Worm (Caenorhabditis elegans) whole organism, L1 larva: ENCODE measurements around the gene str-227.

Experiments used
- C16A3.4 ChIP-seq: fragments of 150-350 bp; optimal IDR thresholded peaks from 2 replicates; lab custom pipeline; 2014; ENCODE audit warnings: missing biosample characterization, missing genetic modification characterization
- Y116A8C.19 ChIP-seq: sonication (generic microtip); optimal IDR thresholded peaks from 2 replicates; lab custom pipeline; 2016; ENCODE audit warnings: missing compliant biosample characterization, missing genetic modification characterization, borderline replicate concordance
- aly-2 ChIP-seq: fragments of 150-350 bp; optimal IDR thresholded peaks from 2 replicates; lab custom pipeline; 2014; ENCODE audit warnings: missing biosample characterization, missing genetic modification characterization
- ama-1 ChIP-seq: fragments of 150-350 bp; optimal IDR thresholded peaks from 2 replicates; lab custom pipeline; 2014
- blmp-1 ChIP-seq: fragments of 150-350 bp; optimal IDR thresholded peaks from 2 replicates; lab custom pipeline; 2014; ENCODE audit warnings: missing biosample characterization, missing genetic modification characterization
- ceh-82 ChIP-seq, 3 experiments: fragments of 150-350 bp in 1 of 3; sonication (generic microtip) in 2 of 3; optimal IDR thresholded peaks; 2 replicates each; lab custom pipeline; 2014 to 2017; ENCODE audit warnings: missing biosample characterization in 3 of 3, missing genetic modification characterization in 3 of 3
- ceh-90 ChIP-seq: sonication (generic microtip); optimal IDR thresholded peaks from 2 replicates; lab custom pipeline; 2016; ENCODE audit warnings: missing genetic modification characterization, missing compliant biosample characterization
- dsc-1 ChIP-seq: sonication (generic microtip); optimal IDR thresholded peaks from 2 replicates; lab custom pipeline; 2016; ENCODE audit warnings: mild to moderate bottlenecking, missing genetic modification characterization, missing compliant biosample characterization
- efl-1 ChIP-seq, 4 experiments: fragments of 150-350 bp; optimal IDR thresholded peaks in 3 of 4; peaks in 1 of 4; 1 replicate in 1 of 4; 2 replicates in 3 of 4; lab custom pipeline; 2014; ENCODE audit warnings: missing biosample characterization in 2 of 4, missing genetic modification characterization in 2 of 4, missing genetic modification reagents in 2 of 4
- efl-3 ChIP-seq: fragments of 200-800 bp; sonication (Bioruptor generic); optimal IDR thresholded peaks from 2 replicates; lab custom pipeline; 2018; ENCODE audit warnings: mild to moderate bottlenecking, missing genetic modification characterization, missing compliant biosample characterization
- egl-13 ChIP-seq: sonication (generic microtip); optimal IDR thresholded peaks from 2 replicates; lab custom pipeline; 2016; ENCODE audit warnings: missing genotype, missing genetic modification reagents, missing genetic modification characterization, missing compliant biosample characterization
- egl-27 ChIP-seq, 2 experiments: fragments of 150-350 bp in 1 of 2; sonication (generic microtip); optimal IDR thresholded peaks; 3 replicates each; lab custom pipeline; 2017 to 2018; ENCODE audit warnings: missing biosample characterization in 2 of 2, missing genetic modification characterization in 2 of 2, missing genetic modification reagents in 2 of 2
- elt-2 ChIP-seq: sonication (generic microtip); optimal IDR thresholded peaks from 2 replicates; lab custom pipeline; 2016; ENCODE audit warnings: missing genetic modification characterization, mild to moderate bottlenecking, inconsistent platforms, missing compliant biosample characterization, missing genetic modification reagents
- fkh-4 ChIP-seq: sonication (generic microtip); optimal IDR thresholded peaks from 2 replicates; lab custom pipeline; 2016; ENCODE audit warnings: missing compliant biosample characterization, missing genetic modification characterization, borderline replicate concordance
- fkh-8 ChIP-seq: sonication (generic microtip); optimal IDR thresholded peaks from 2 replicates; lab custom pipeline; 2016; ENCODE audit warnings: mild to moderate bottlenecking, missing genetic modification characterization, missing compliant biosample characterization
- irx-1 ChIP-seq: sonication (generic microtip); optimal IDR thresholded peaks from 2 replicates; lab custom pipeline; 2016; ENCODE audit warnings: missing genetic modification characterization, missing compliant biosample characterization
- isw-1 ChIP-seq: fragments of 200-800 bp; sonication (Bioruptor generic); IDR thresholded peaks from 2 replicates; pipeline ENCODE4 v1.3.6; 2022; ENCODE audit warnings: missing genetic modification characterization, missing compliant biosample characterization
- jun-1 ChIP-seq: fragments of 150-350 bp; optimal IDR thresholded peaks from 2 replicates; lab custom pipeline; 2014; ENCODE audit warnings: missing biosample characterization, missing genetic modification reagents, missing genetic modification characterization
- lin-14 ChIP-seq: fragments of 200-800 bp; sonication (Bioruptor generic); optimal IDR thresholded peaks from 2 replicates; lab custom pipeline; 2018; ENCODE audit warnings: mild to moderate bottlenecking, missing genetic modification characterization, moderate library complexity, missing compliant biosample characterization
- lin-35 ChIP-seq, 2 experiments: fragments of 150-350 bp; optimal IDR thresholded peaks; 2 replicates each; lab custom pipeline; 2014; ENCODE audit warnings: missing biosample characterization in 2 of 2, missing genetic modification characterization in 2 of 2, missing genetic modification reagents in 2 of 2
- lir-3 ChIP-seq: sonication (generic microtip); optimal IDR thresholded peaks from 2 replicates; lab custom pipeline; 2016; ENCODE audit warnings: mild to moderate bottlenecking, missing genetic modification characterization, moderate library complexity, missing compliant biosample characterization; ENCODE audit not compliant: poor library complexity
- mab-9 ChIP-seq: fragments of 200-800 bp; sonication (Bioruptor generic); IDR thresholded peaks from 2 replicates; pipeline ENCODE4 v1.3.6; 2022; ENCODE audit warnings: missing genetic modification reagents, missing genetic modification characterization, missing compliant biosample characterization
- mdl-1 ChIP-seq, 2 experiments: fragments of 150-350 bp; optimal IDR thresholded peaks; 2 replicates each; lab custom pipeline; 2014 to 2017; ENCODE audit warnings: missing biosample characterization in 2 of 2, missing genetic modification characterization in 2 of 2, inconsistent platforms in 1 of 2
- mef-2 ChIP-seq: fragments of 150-350 bp; optimal IDR thresholded peaks from 2 replicates; lab custom pipeline; 2014; ENCODE audit warnings: missing biosample characterization, missing genetic modification characterization
- nhr-85 ChIP-seq: sonication (generic microtip); peaks from one replicate; lab custom pipeline; 2016; ENCODE audit warnings: missing genetic modification characterization, inconsistent platforms, missing compliant biosample characterization
- pax-3 ChIP-seq: fragments of 200-800 bp; sonication (Bioruptor generic); optimal IDR thresholded peaks from 2 replicates; lab custom pipeline; 2018; ENCODE audit warnings: mild to moderate bottlenecking, missing genetic modification characterization, moderate library complexity, missing compliant biosample characterization
- pqm-1 ChIP-seq: sonication (generic microtip); optimal IDR thresholded peaks from 3 replicates; lab custom pipeline; 2017; ENCODE audit warnings: missing biosample characterization, missing genetic modification characterization
- skn-1 ChIP-seq: fragments of 150-350 bp; optimal IDR thresholded peaks from 2 replicates; lab custom pipeline; 2014; ENCODE audit warnings: missing biosample characterization, missing genetic modification characterization
- sox-4 ChIP-seq: sonication (generic microtip); optimal IDR thresholded peaks from 2 replicates; lab custom pipeline; 2016; ENCODE audit warnings: missing genetic modification characterization, missing compliant biosample characterization
- sup-37 ChIP-seq: fragments of 200-800 bp; sonication (Bioruptor generic); optimal IDR thresholded peaks from 2 replicates; lab custom pipeline; 2018; ENCODE audit warnings: mild to moderate bottlenecking, missing genetic modification characterization, missing compliant biosample characterization
- unc-130 ChIP-seq: fragments of 150-350 bp; optimal IDR thresholded peaks from 2 replicates; lab custom pipeline; 2017; ENCODE audit warnings: missing biosample characterization, missing genetic modification characterization, inconsistent platforms
- unc-98 ChIP-seq: fragments of 200-800 bp; sonication (Bioruptor generic); IDR thresholded peaks from 2 replicates; pipeline ENCODE4 v1.3.6; 2022; ENCODE audit warnings: missing genetic modification characterization, missing compliant biosample characterization
- zag-1 ChIP-seq: fragments of 150-350 bp; optimal IDR thresholded peaks from 2 replicates; lab custom pipeline; 2014; ENCODE audit warnings: missing biosample characterization, missing genetic modification characterization
- zip-4 ChIP-seq: fragments of 200-800 bp; sonication (Bioruptor generic); optimal IDR thresholded peaks from 2 replicates; lab custom pipeline; 2018; ENCODE audit warnings: mild to moderate bottlenecking, missing genetic modification characterization, moderate library complexity, missing compliant biosample characterization
- ztf-4 ChIP-seq: fragments of 150-350 bp; optimal IDR thresholded peaks from 2 replicates; lab custom pipeline; 2014; ENCODE audit warnings: missing biosample characterization, missing genetic modification characterization

Gene str-227

ce11 chrV:3523262-3523661 is 5.3 kb downstream of the str-227 start, which contains the start of gene irg-1:
Gene irg-1, plus strand, starts transcription at chrV:3523587.
- no peak for TF ChIP-seq skn-1 (tag; lab: Kevin White, UChicago)
- peak; percentile 37 for TF ChIP-seq elt-2
- TF ChIP-seq nhr-85 (tag; lab: Kevin White, UChicago), result no peak
- TF ChIP-seq, all 84 proteins: peak for 1

ce11 chrV:3524970-3525369 is 7.0 kb downstream of the str-227 start, which contains the start of gene T24A6.7:
Gene T24A6.7, plus strand, starts transcription at chrV:3525270.
- no peak for TF ChIP-seq ceh-90 (tag; lab: Kevin White, UChicago)
- no peak for TF ChIP-seq efl-3 (GFP tag; lab: Kevin White, UChicago)
- TF ChIP-seq egl-13 (tag; lab: Kevin White, UChicago), result no peak
- no peak for TF ChIP-seq unc-98 (GFP tag; lab: Robert Waterston, UW)
- TF ChIP-seq aly-2 (tag; lab: Kevin White, UChicago), result no peak
- TF ChIP-seq mab-9 (GFP tag; lab: Robert Waterston, UW), result no peak
- no peak for TF ChIP-seq mef-2
- TF ChIP-seq dsc-1, result no peak
- no peak for TF ChIP-seq pax-3 (tag; lab: Kevin White, UChicago)
- TF ChIP-seq pqm-1 (tag; lab: Kevin White, UChicago), result no peak
- no peak for TF ChIP-seq lin-35 (GFP tag; optimal IDR thresholded peaks at IDR 0.05; lab: Kevin White, UChicago)
- no peak for TF ChIP-seq blmp-1 (tag; lab: Kevin White, UChicago)
- TF ChIP-seq sox-4, result no peak
- no peak for TF ChIP-seq sup-37 (GFP tag; lab: Kevin White, UChicago)
- no peak for TF ChIP-seq irx-1
- TF ChIP-seq lin-14, result no peak
- TF ChIP-seq ceh-82 (tag; optimal IDR thresholded peaks at IDR 0.05; lab: Kevin White, UChicago), result no peak
- TF ChIP-seq jun-1 (tag; lab: Kevin White, UChicago), result no peak

ce11 chrV:3526882-3527281 is 8.9 kb downstream of the str-227 start, which contains the start of gene str-260:
Gene str-260, plus strand, starts transcription at chrV:3527182.
- TF ChIP-seq ama-1 (no peak), fkh-4 (tag; lab: Kevin White, UChicago) (no peak), aly-2 (tag; lab: Kevin White, UChicago) (no peak), zag-1 (tag; lab: Kevin White, UChicago) (no peak)

ce11 chrV:3530403-3530802 is 12.4 kb downstream of the str-227 start, which contains the start of gene srbc-66:
Gene srbc-66, plus strand, starts transcription at chrV:3530703.
- TF ChIP-seq fkh-8 (peak; percentile 35), ztf-4 (tag; lab: Kevin White, UChicago) (no peak)

DNA sequence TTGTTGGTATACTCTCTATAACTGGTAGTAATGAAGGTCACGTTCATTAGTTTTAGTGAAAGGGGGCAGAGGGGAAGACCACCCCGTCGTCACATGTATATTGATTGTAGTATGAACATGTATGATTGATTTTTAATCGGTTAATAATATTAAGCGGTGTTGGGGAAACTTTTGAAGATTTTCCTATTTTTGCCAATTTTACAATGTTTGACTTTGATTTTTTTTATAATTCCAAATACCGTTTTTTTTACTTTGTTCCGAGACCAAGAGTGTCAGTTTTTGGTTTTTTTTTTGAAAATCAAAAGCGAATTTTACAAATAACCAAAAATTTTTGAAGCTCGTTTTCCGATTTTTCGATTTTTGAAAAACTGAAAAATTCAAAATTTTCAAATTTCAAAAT is 17.3 kb downstream of the str-227 start, which contains the start of gene nhr-221:
Gene nhr-221 (minus strand): TSS at position 101 of the 400 bp plus-strand sequence.
- no peak for TF ChIP-seq efl-1 (optimal IDR thresholded peaks at IDR 0.05; lab: Kevin White, UChicago)
- TF ChIP-seq efl-1 (GFP tag; optimal IDR thresholded peaks at IDR 0.05 in 1 of 2; lab: Kevin White, UChicago), result peak in 1 of 2 experiments; percentile 47
- no peak for TF ChIP-seq mab-9 (GFP tag; lab: Robert Waterston, UW)
- no peak for TF ChIP-seq C16A3.4 (tag; lab: Kevin White, UChicago)
- TF ChIP-seq Y116A8C.19 (tag; lab: Kevin White, UChicago), result no peak
- TF ChIP-seq unc-130, result no peak
- TF ChIP-seq zip-4, result no peak
- TF ChIP-seq ztf-4 (tag; lab: Kevin White, UChicago), result no peak

DNA sequence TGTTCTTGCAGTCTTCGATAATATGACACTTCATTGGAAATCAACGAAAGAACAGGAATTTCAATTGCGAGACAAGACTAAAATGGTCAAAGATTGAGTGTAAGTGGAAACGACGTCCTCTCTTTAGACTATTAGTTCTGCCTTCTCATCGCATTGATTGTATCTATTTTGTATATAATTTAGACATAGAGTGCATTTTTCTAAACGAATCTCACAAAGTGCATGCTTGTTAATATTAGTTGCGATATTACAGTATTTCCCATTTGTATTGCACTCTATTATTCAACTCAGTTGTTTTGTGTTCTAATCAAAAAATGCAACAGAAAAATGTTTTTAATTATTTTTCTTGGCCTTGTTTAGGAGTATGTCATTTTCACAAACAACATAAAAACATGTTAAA is 20.3 kb downstream of the str-227 start, which contains the start of gene nhr-93:
Gene nhr-93 (minus strand): TSS at position 101 of the 400 bp plus-strand sequence.
- TF ChIP-seq mdl-1 (tag; optimal IDR thresholded peaks at IDR 0.05; lab: Kevin White, UChicago), result no peak
- no peak for TF ChIP-seq lir-3 (tag; lab: Kevin White, UChicago)
- no peak for TF ChIP-seq isw-1 (GFP tag; lab: Robert Waterston, UW)
- TF ChIP-seq jun-1 (tag; lab: Kevin White, UChicago), result no peak
- TF ChIP-seq nhr-85 (tag; lab: Kevin White, UChicago), result no peak
- no peak for TF ChIP-seq egl-27 (tag; optimal IDR thresholded peaks at IDR 0.05; lab: Kevin White, UChicago)
- TF ChIP-seq irx-1, result no peak
- TF ChIP-seq efl-3 (GFP tag; lab: Kevin White, UChicago), result no peak
- TF ChIP-seq mab-9 (GFP tag; lab: Robert Waterston, UW), result no peak
